Fruit fly (Drosophila melanogaster): ENCODE data around the gene Lar.

Lar gene

dm6 chr2L:19577187-19577765 lies 9.1 kb upstream of the Lar start, which contains the start of the genes spi and msb1l (continued):
- peak; percentile 77 for TF ChIP-seq slbo (GFP tag; IDR thresholded peaks at IDR 0.05)
- TF ChIP-seq CG17829 (tag; optimal IDR thresholded peaks at IDR 0.05): peak; percentile 64
- TF ChIP-seq pb (GFP tag; optimal IDR thresholded peaks at IDR 0.05): no peak
- no peak for TF ChIP-seq zf30C (GFP tag; optimal IDR thresholded peaks at IDR 0.05)
- TF ChIP-seq CG9932 (GFP tag; IDR thresholded peaks at IDR 0.05): peak; percentile 81
- peak; percentile 6 for TF ChIP-seq gfzf (GFP tag; optimal IDR thresholded peaks at IDR 0.05)
- no peak for TF ChIP-seq CG17568 (GFP tag; optimal IDR thresholded peaks at IDR 0.05)
- peak; percentile 41; the same call in 1 of the 3 replicates for TF ChIP-seq HLH4C (GFP tag; IDR thresholded peaks at IDR 0.05; ENCODE audit: partially characterized antibody)
- TF ChIP-seq CG10209 (GFP tag; optimal IDR thresholded peaks at IDR 0.05): peak; percentile 33
- TF ChIP-seq jigr1 (GFP tag; IDR thresholded peaks at IDR 0.05): peak; percentile 52; the same call in 1 of the 3 replicates
- peak; percentile 63 for TF ChIP-seq CG32532 (GFP tag; IDR thresholded peaks at IDR 0.05)
- no peak for TF ChIP-seq CG10321 (GFP tag; IDR thresholded peaks at IDR 0.05)
- peak; percentile 57 for TF ChIP-seq az2 (GFP tag; optimal IDR thresholded peaks at IDR 0.05)
- TF ChIP-seq Doc3 (GFP tag; IDR thresholded peaks at IDR 0.05; ENCODE audit: partially characterized antibody): 0 out of 3 replicates have a peak, but pooled peaks have one; percentile 24
- peak; percentile 52 for TF ChIP-seq CG18619 (GFP tag; optimal IDR thresholded peaks at IDR 0.05)
- no peak for TF ChIP-seq CG6175 (GFP tag; IDR thresholded peaks at IDR 0.05)
- TF ChIP-seq CG1792 (GFP tag; optimal IDR thresholded peaks at IDR 0.05): no peak
- TF ChIP-seq row (GFP tag; IDR thresholded peaks at IDR 0.05): peak; percentile 81
- TF ChIP-seq Myb (GFP tag; optimal IDR thresholded peaks at IDR 0.05): peak; percentile 44
- TF ChIP-seq CG1647 (GFP tag; optimal IDR thresholded peaks at IDR 0.05): peak; percentile 4
- no peak for TF ChIP-seq Hey (tag; optimal IDR thresholded peaks at IDR 0.05)
- peak; percentile 54 for TF ChIP-seq Dek (tag; optimal IDR thresholded peaks at IDR 0.05)
- peak; percentile 7 for TF ChIP-seq CG17359 (tag; optimal IDR thresholded peaks at IDR 0.05)
- peak; percentile 6 for TF ChIP-seq Mad (GFP tag; optimal IDR thresholded peaks at IDR 0.05)
- peak; percentile 54; the same call in 1 of the 3 replicates for TF ChIP-seq H15 (GFP tag; IDR thresholded peaks at IDR 0.05)
- TF ChIP-seq Dip2 (GFP tag; IDR thresholded peaks at IDR 0.05): no peak
- TF ChIP-seq Dip3 (GFP tag; optimal IDR thresholded peaks at IDR 0.05): no peak
- TF ChIP-seq Sry-δ (GFP tag; optimal IDR thresholded peaks at IDR 0.05): peak; percentile 76
- 0 out of 4 replicates have a peak, but pooled peaks have one; percentile 4 for TF ChIP-seq Gug (GFP tag; IDR thresholded peaks at IDR 0.05)
- no peak for TF ChIP-seq pita (GFP tag; optimal IDR thresholded peaks at IDR 0.05)
- TF ChIP-seq HLH3B (GFP tag; IDR thresholded peaks at IDR 0.05): no peak
- peak; percentile 75 for TF ChIP-seq CG11504 (tag; optimal IDR thresholded peaks at IDR 0.05)
- TF ChIP-seq mam (GFP tag; optimal IDR thresholded peaks at IDR 0.05): peak; percentile 35
- no peak for TF ChIP-seq CkIIα-i1 (GFP tag; IDR thresholded peaks at IDR 0.05)
- TF ChIP-seq CG14014 (GFP tag; IDR thresholded peaks at IDR 0.05): no peak
- TF ChIP-seq Fer2 (tag; optimal IDR thresholded peaks at IDR 0.05): peak; percentile 42
- TF ChIP-seq CG7987 (GFP tag; optimal IDR thresholded peaks at IDR 0.05): no peak
- peak; percentile 56 for TF ChIP-seq NfI (GFP tag; optimal IDR thresholded peaks at IDR 0.05)
- TF ChIP-seq NK7.1 (GFP tag; optimal IDR thresholded peaks at IDR 0.05): no peak
- no peak for TF ChIP-seq kni (GFP tag; optimal IDR thresholded peaks at IDR 0.05)
- peak; percentile 1 for TF ChIP-seq CG2202 (tag; optimal IDR thresholded peaks at IDR 0.05)
- TF ChIP-seq CG8290 (GFP tag; optimal IDR thresholded peaks at IDR 0.05): peak; percentile 66
- peak in 1 of 2 experiments; percentile 33 for TF ChIP-seq CG8290 (tag; optimal IDR thresholded peaks at IDR 0.05)
- peak; percentile 72 for TF ChIP-seq Xbp1 (GFP tag; optimal IDR thresholded peaks at IDR 0.05)
- peak; percentile 37 for TF ChIP-seq D19A (tag; optimal IDR thresholded peaks at IDR 0.05)
- peak; percentile 71 for TF ChIP-seq Lhr (GFP tag; optimal IDR thresholded peaks at IDR 0.05)
- TF ChIP-seq Six4 (GFP tag; optimal IDR thresholded peaks at IDR 0.05): peak; percentile 19
- TF ChIP-seq hth (optimal IDR thresholded peaks at IDR 0.05): no peak
- TF ChIP-seq BEAF-32 (GFP tag; optimal IDR thresholded peaks at IDR 0.05): peak; percentile 87
- peak; percentile 43; the same call in 1 of the 2 replicates for TF ChIP-seq Atf6 (GFP tag; IDR thresholded peaks at IDR 0.05)
- TF ChIP-seq CG6254 (GFP tag; optimal IDR thresholded peaks at IDR 0.05): no peak

Data from whole organism, embryonic.